Worm (Caenorhabditis elegans): Measurements from ENCODE around the gene hdl-2.

DNA sequence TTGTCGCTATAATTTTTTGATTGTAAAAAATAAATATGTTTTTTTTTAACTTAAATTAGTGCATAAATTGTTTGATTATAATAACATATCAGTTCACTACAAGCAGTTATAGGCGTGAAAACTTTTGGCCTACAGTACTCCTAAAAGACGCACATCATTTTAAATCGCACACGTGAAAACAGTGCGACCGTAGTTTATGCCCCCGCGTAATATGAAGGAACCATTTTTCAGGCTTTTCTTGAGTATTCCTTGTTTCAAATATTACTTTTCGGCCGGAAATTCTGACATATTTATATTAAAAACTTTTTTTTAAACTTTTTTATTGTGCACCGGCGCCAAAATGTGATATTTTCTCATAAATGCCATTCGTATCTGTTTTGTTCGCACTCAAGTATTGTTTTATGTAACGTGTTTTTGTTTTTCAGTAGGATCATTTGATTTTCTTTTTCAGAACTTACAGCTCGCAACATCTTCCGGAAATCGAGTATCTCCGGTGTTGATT lies 14.6 kb downstream of the hdl-2 start, which contains the start of gene oma-1:
- no peak for TF ChIP-seq nhr-237 (tag; optimal IDR thresholded peaks at IDR 0.05)
- no peak for TF ChIP-seq elt-3 (tag; optimal IDR thresholded peaks at IDR 0.05)
- no peak for TF ChIP-seq nhr-28 (tag; optimal IDR thresholded peaks at IDR 0.05)
- no peak for TF ChIP-seq nhr-25 (tag; optimal IDR thresholded peaks at IDR 0.05)
- TF ChIP-seq fos-1 (tag; optimal IDR thresholded peaks at IDR 0.05): no peak
- no peak for TF ChIP-seq zag-1 (tag; optimal IDR thresholded peaks at IDR 0.05)
- TF ChIP-seq ama-1 (optimal IDR thresholded peaks at IDR 0.05): no peak
- TF ChIP-seq nhr-77 (tag; optimal IDR thresholded peaks at IDR 0.05): no peak
- no peak for TF ChIP-seq jun-1 (tag; optimal IDR thresholded peaks at IDR 0.05)
- no peak for TF ChIP-seq nhr-67 (tag; optimal IDR thresholded peaks at IDR 0.05)
- no peak for TF ChIP-seq unc-62 (GFP tag; optimal IDR thresholded peaks at IDR 0.05)
